Worm (Caenorhabditis elegans) whole organism, L4 larva: ENCODE data around the gene ZK418.13.

Experiments
- D1046.2 ChIP-seq: fragments of 200-800 bp; sonication (Bioruptor generic); IDR thresholded peaks from 2 replicates; pipeline ENCODE4 v1.3.6; 2022; ENCODE audit warnings: missing genetic modification characterization, missing compliant biosample characterization
- F44E2.7 ChIP-seq: fragments of 200-800 bp; sonication (Bioruptor generic); IDR thresholded peaks from 2 replicates; pipeline ENCODE4 v2.1.2; 2022; ENCODE audit warnings: missing genetic modification characterization, missing compliant biosample characterization
- T26A8.4 ChIP-seq: fragments of 200-800 bp; sonication (Bioruptor generic); IDR thresholded peaks from 2 replicates; pipeline ENCODE4 v1.3.6; 2022; ENCODE audit warnings: missing genetic modification characterization, missing compliant biosample characterization
- aha-1 ChIP-seq: fragments of 150-350 bp; peaks from one replicate; lab custom pipeline; 2014; ENCODE audit warnings: missing biosample characterization, missing genetic modification characterization
- arid-1 ChIP-seq: fragments of 200-800 bp; sonication (Bioruptor generic); conservative IDR thresholded peaks from 2 replicates; pipeline ENCODE4 v1.3.6; 2022; ENCODE audit warnings: missing genetic modification reagents, missing genetic modification characterization, missing compliant biosample characterization
- ceh-62 ChIP-seq: sonication (generic microtip); optimal IDR thresholded peaks from 2 replicates; lab custom pipeline; 2017; ENCODE audit warnings: missing biosample characterization, missing genetic modification characterization
- ces-1 ChIP-seq: fragments of 150-350 bp; sonication (generic microtip); optimal IDR thresholded peaks from 4 replicates; lab custom pipeline; 2014; ENCODE audit warnings: missing biosample characterization, missing genetic modification reagents, missing genetic modification characterization
- ctbp-1 ChIP-seq: fragments of 200-800 bp; sonication (Bioruptor generic); IDR thresholded peaks from 2 replicates; pipeline ENCODE4 v1.3.6; 2022; ENCODE audit warnings: missing genetic modification reagents, missing genetic modification characterization, missing compliant biosample characterization
- daf-16 ChIP-seq, 3 experiments: sonication (generic microtip); optimal IDR thresholded peaks; 2 replicates each; lab custom pipeline; 2016 to 2017; ENCODE audit warnings: missing genetic modification characterization in 3 of 3, missing genetic modification reagents in 3 of 3, mild to moderate bottlenecking in 2 of 3, missing compliant biosample characterization in 2 of 3, missing biosample characterization in 1 of 3, moderate library complexity in 1 of 3
- daf-8 ChIP-seq: fragments of 200-800 bp; sonication (Bioruptor generic); IDR thresholded peaks from 2 replicates; pipeline ENCODE4 v1.3.6; 2022; ENCODE audit warnings: missing genetic modification characterization, missing compliant biosample characterization
- dpl-1 ChIP-seq: fragments of 150-350 bp; optimal IDR thresholded peaks from 2 replicates; lab custom pipeline; 2014; ENCODE audit warnings: missing biosample characterization, missing genetic modification reagents, missing genetic modification characterization
- duxl-1 ChIP-seq: sonication (generic microtip); optimal IDR thresholded peaks from 2 replicates; lab custom pipeline; 2016; ENCODE audit warnings: mild to moderate bottlenecking, missing genetic modification characterization, moderate library complexity, missing compliant biosample characterization; ENCODE audit not compliant: poor library complexity
- dve-1 ChIP-seq: sonication (generic microtip); optimal IDR thresholded peaks from 2 replicates; lab custom pipeline; 2017; ENCODE audit warnings: antibody characterized with exemption, mild to moderate bottlenecking, missing genetic modification characterization, missing compliant biosample characterization; ENCODE audit not compliant: insufficient read depth
- fkh-10 ChIP-seq: fragments of 150-350 bp; optimal IDR thresholded peaks from 2 replicates; lab custom pipeline; 2014; ENCODE audit warnings: missing biosample characterization, missing genetic modification reagents, missing genetic modification characterization
- gei-8 ChIP-seq: fragments of 200-800 bp; sonication (Bioruptor generic); optimal IDR thresholded peaks from 2 replicates; lab custom pipeline; 2018; ENCODE audit warnings: mild to moderate bottlenecking, missing genetic modification characterization, missing compliant biosample characterization
- hif-1 ChIP-seq, 2 experiments: sonication (generic microtip); optimal IDR thresholded peaks; 2 replicates each; lab custom pipeline; 2016 to 2017; ENCODE audit warnings: missing compliant biosample characterization in 2 of 2, missing genetic modification characterization in 2 of 2, missing genetic modification reagents in 2 of 2, missing genotype in 2 of 2, mild to moderate bottlenecking in 1 of 2
- hlh-11 ChIP-seq: fragments of 200-800 bp; sonication (Bioruptor generic); optimal IDR thresholded peaks from 2 replicates; lab custom pipeline; 2018; ENCODE audit warnings: mild to moderate bottlenecking, missing genetic modification characterization, missing compliant biosample characterization
- hlh-30 ChIP-seq: sonication (generic microtip); optimal IDR thresholded peaks from 2 replicates; lab custom pipeline; 2017; ENCODE audit warnings: antibody characterized with exemption, mild to moderate bottlenecking, missing genetic modification characterization, missing compliant biosample characterization; ENCODE audit not compliant: insufficient read depth
- hmg-1.1 ChIP-seq: fragments of 200-800 bp; sonication (Bioruptor generic); IDR thresholded peaks from 2 replicates; pipeline ENCODE4 v1.3.6; 2022; ENCODE audit warnings: missing genetic modification reagents, missing genetic modification characterization, missing compliant biosample characterization
- jun-1 ChIP-seq: fragments of 150-350 bp; optimal IDR thresholded peaks from 2 replicates; lab custom pipeline; 2014; ENCODE audit warnings: missing biosample characterization, missing genetic modification reagents, missing genetic modification characterization
- lim-7 ChIP-seq: fragments of 200-800 bp; sonication (Bioruptor generic); IDR thresholded peaks from 2 replicates; pipeline ENCODE4 v1.3.6; 2022; ENCODE audit warnings: missing genetic modification characterization, missing compliant biosample characterization
- lir-3 ChIP-seq: sonication (generic microtip); optimal IDR thresholded peaks from 2 replicates; lab custom pipeline; 2016; ENCODE audit warnings: mild to moderate bottlenecking, missing genetic modification characterization, missing compliant biosample characterization
- mdt-29 ChIP-seq: fragments of 200-800 bp; sonication (Bioruptor generic); IDR thresholded peaks from 2 replicates; pipeline ENCODE4 v1.3.6; 2022; ENCODE audit warnings: missing genetic modification reagents, missing genetic modification characterization, missing compliant biosample characterization
- mep-1 ChIP-seq: fragments of 150-350 bp; sonication (generic microtip); optimal IDR thresholded peaks from 3 replicates; lab custom pipeline; 2014; ENCODE audit warnings: missing biosample characterization, missing genetic modification characterization
- mes-2 ChIP-seq: sonication (generic microtip); optimal IDR thresholded peaks from 2 replicates; lab custom pipeline; 2016; ENCODE audit warnings: missing genotype, mild to moderate bottlenecking, missing genetic modification characterization, missing compliant biosample characterization; ENCODE audit not compliant: poor library complexity, severe bottlenecking
- nhr-10 ChIP-seq: fragments of 150-350 bp; optimal IDR thresholded peaks from 2 replicates; lab custom pipeline; 2014; ENCODE audit warnings: missing biosample characterization, missing genetic modification characterization
- nhr-11 ChIP-seq: fragments of 150-350 bp; optimal IDR thresholded peaks from 2 replicates; lab custom pipeline; 2014; ENCODE audit warnings: missing biosample characterization, missing genetic modification characterization
- nhr-111 ChIP-seq: fragments of 200-800 bp; sonication (Bioruptor generic); optimal IDR thresholded peaks from 2 replicates; lab custom pipeline; 2018; ENCODE audit warnings: mild to moderate bottlenecking, missing genetic modification characterization, missing compliant biosample characterization
- nhr-237 ChIP-seq: sonication (generic microtip); optimal IDR thresholded peaks from 2 replicates; lab custom pipeline; 2017; ENCODE audit warnings: missing biosample characterization, missing genetic modification characterization
- nhr-42 ChIP-seq: fragments of 200-800 bp; sonication (Bioruptor generic); IDR thresholded peaks from 2 replicates; pipeline ENCODE4 v1.3.6; 2022; ENCODE audit warnings: missing genetic modification characterization, missing compliant biosample characterization
- nhr-6 ChIP-seq: fragments of 150-350 bp; optimal IDR thresholded peaks from 2 replicates; lab custom pipeline; 2014; ENCODE audit warnings: missing biosample characterization, missing genetic modification characterization
- nhr-76 ChIP-seq: fragments of 150-350 bp; optimal IDR thresholded peaks from 2 replicates; lab custom pipeline; 2014; ENCODE audit warnings: missing biosample characterization, missing genetic modification characterization
- pha-4 ChIP-seq, 2 experiments: fragments of 150-350 bp in 1 of 2; fragments of 200-800 bp in 1 of 2; sonication (Bioruptor generic) in 1 of 2; IDR thresholded peaks in 1 of 2; optimal IDR thresholded peaks in 1 of 2; 2 replicates each; pipeline versions ENCODE4 v1.3.6 to Lab custom; 2014 to 2022; ENCODE audit warnings: missing genetic modification characterization in 2 of 2, missing genetic modification reagents in 2 of 2, missing biosample characterization in 1 of 2, missing compliant biosample characterization in 1 of 2
- snpc-1.2 ChIP-seq: fragments of 200-800 bp; sonication (Bioruptor generic); IDR thresholded peaks from 2 replicates; pipeline ENCODE4 v1.3.6; 2022; ENCODE audit warnings: missing genetic modification reagents, missing genetic modification characterization, missing compliant biosample characterization
- snpc-4 ChIP-seq: fragments of 150-350 bp; optimal IDR thresholded peaks from 2 replicates; lab custom pipeline; 2014; ENCODE audit warnings: missing biosample characterization, missing genetic modification characterization
- spr-1 ChIP-seq: sonication (generic microtip); optimal IDR thresholded peaks from 2 replicates; lab custom pipeline; 2016; ENCODE audit warnings: mild to moderate bottlenecking, missing genetic modification characterization, missing compliant biosample characterization
- tag-97 ChIP-seq: fragments of 200-800 bp; sonication (Bioruptor generic); IDR thresholded peaks from 2 replicates; pipeline ENCODE4 v1.3.6; 2022; ENCODE audit warnings: missing genetic modification characterization, missing compliant biosample characterization
- tra-1 ChIP-seq: fragments of 200-800 bp; sonication (Bioruptor generic); IDR thresholded peaks from 2 replicates; pipeline ENCODE4 v1.3.6; 2022; ENCODE audit warnings: missing genetic modification reagents, missing genetic modification characterization, missing compliant biosample characterization
- unc-130 ChIP-seq: sonication (generic microtip); optimal IDR thresholded peaks from 2 replicates; lab custom pipeline; 2016; ENCODE audit warnings: missing genetic modification reagents, missing genetic modification characterization, missing compliant biosample characterization
- unc-62 ChIP-seq, 3 experiments: fragments of 150-350 bp in 1 of 3; sonication (generic microtip); optimal IDR thresholded peaks in 2 of 3; peaks in 1 of 3; 1 replicate in 1 of 3; 2 replicates in 2 of 3; lab custom pipeline; 2014 to 2017; ENCODE audit warnings: missing biosample characterization in 3 of 3, missing genetic modification characterization in 3 of 3, missing genetic modification reagents in 3 of 3, missing genotype in 1 of 3
- zag-1 ChIP-seq: fragments of 150-350 bp; optimal IDR thresholded peaks from 2 replicates; lab custom pipeline; 2014; ENCODE audit warnings: missing biosample characterization, missing genetic modification characterization

The ZK418.13 gene

ce11 chrIII:7034252-7035223 is 41.7 kb downstream of the ZK418.13 start:
- TF ChIP-seq aha-1 (tag; lab: Kevin White, UChicago) (peak; percentile 97), nhr-42 (GFP tag; lab: Robert Waterston, UW) (no peak), nhr-111 (GFP tag; lab: Kevin White, UChicago) (no peak), unc-62 (GFP tag; optimal IDR thresholded peaks at IDR 0.05 in 1 of 2; lab: Kevin White, UChicago) (peak in 1 of 2 experiments; percentile 57), unc-62 (tag; optimal IDR thresholded peaks at IDR 0.05; lab: Kevin White, UChicago) (no peak), fkh-10 (GFP tag; lab: Kevin White, UChicago) (no peak), lim-7 (GFP tag; lab: Robert Waterston, UW) (no peak)

ce11 chrIII:7032070-7032469 is 44.2 kb downstream of the ZK418.13 start:
- TF ChIP-seq unc-62 (GFP tag; optimal IDR thresholded peaks at IDR 0.05 in 1 of 2; lab: Kevin White, UChicago): peak in 1 of 2 experiments; percentile 95
- no peak for TF ChIP-seq unc-62 (tag; optimal IDR thresholded peaks at IDR 0.05; lab: Kevin White, UChicago)
- no peak for TF ChIP-seq daf-8 (GFP tag; lab: Robert Waterston, UW)

- peak; percentile 23 for TF ChIP-seq spr-1
- no peak for TF ChIP-seq nhr-10 (tag; lab: Kevin White, UChicago)
- TF ChIP-seq nhr-76 (tag; lab: Kevin White, UChicago): no peak
- TF ChIP-seq gei-8 (GFP tag; lab: Kevin White, UChicago): peak; percentile 1
- no peak for TF ChIP-seq jun-1 (tag; lab: Kevin White, UChicago)
- TF ChIP-seq D1046.2 (GFP tag; lab: Robert Waterston, UW): no peak
- TF ChIP-seq mep-1: peak; percentile 43
- no peak for TF ChIP-seq ces-1
- TF ChIP-seq hif-1 (tag; optimal IDR thresholded peaks at IDR 0.05; lab: Kevin White, UChicago): no peak
- TF ChIP-seq lir-3 (tag; lab: Kevin White, UChicago): no peak
- TF ChIP-seq nhr-11 (tag; lab: Kevin White, UChicago): no peak
- no peak for TF ChIP-seq mdt-29 (GFP tag; lab: Robert Waterston, UW)
- TF ChIP-seq tag-97 (GFP tag; lab: Robert Waterston, UW): no peak
- peak; percentile 60; the same call in 1 of the 2 replicates for TF ChIP-seq ctbp-1
- TF ChIP-seq mes-2 (tag; lab: Kevin White, UChicago): peak; percentile 62
- TF ChIP-seq ceh-62 (tag; lab: Kevin White, UChicago): no peak
- peak; percentile 56 for TF ChIP-seq tra-1 (GFP tag; lab: Robert Waterston, UW)
- TF ChIP-seq snpc-1.2 (GFP tag; lab: Robert Waterston, UW): no peak
- TF ChIP-seq F44E2.7: no peak
- peak; percentile 45 for TF ChIP-seq hlh-30 (tag; lab: Kevin White, UChicago)
- TF ChIP-seq zag-1: no peak
- TF ChIP-seq unc-130 (GFP tag; lab: Kevin White, UChicago): no peak
- TF ChIP-seq duxl-1: peak; percentile 52
- peak; percentile 34 for TF ChIP-seq nhr-111 (GFP tag; lab: Kevin White, UChicago)
- TF ChIP-seq dpl-1 (GFP tag; lab: Kevin White, UChicago): peak; percentile 39
- peak; percentile 51; the same call in 1 of the 2 replicates for TF ChIP-seq hmg-1.1 (GFP tag; lab: Robert Waterston, UW)
- TF ChIP-seq T26A8.4 (GFP tag; lab: Robert Waterston, UW): no peak; the same call in 1 of the 2 replicates
- TF ChIP-seq pha-4 (GFP tag; IDR thresholded peaks at IDR 0.05; lab: Robert Waterston, UW): 0 out of 2 replicates have a peak, but pooled peaks have one; percentile 52
- no peak for TF ChIP-seq pha-4 (tag; optimal IDR thresholded peaks at IDR 0.05; lab: Kevin White, UChicago)
- peak in 1 of 2 experiments; percentile 67 for TF ChIP-seq daf-16 (GFP tag; optimal IDR thresholded peaks at IDR 0.05; lab: Kevin White, UChicago)
- peak; percentile 50 for TF ChIP-seq daf-16 (tag; optimal IDR thresholded peaks at IDR 0.05; lab: Kevin White, UChicago)
- TF ChIP-seq arid-1 (GFP tag; lab: Robert Waterston, UW): peak; percentile 79
- TF ChIP-seq snpc-4: peak; percentile 75
- no peak for TF ChIP-seq nhr-237
- TF ChIP-seq hlh-11: peak; percentile 22
- TF ChIP-seq nhr-6 (tag; lab: Kevin White, UChicago): no peak
- peak; percentile 2 for TF ChIP-seq dve-1 (tag; lab: Kevin White, UChicago)
Observed at ce11 chrIII:7030044-7030804, 46.1 kb downstream of the ZK418.13 start.
